Fruit fly (Drosophila melanogaster) whole organism, adult: ENCODE measurements around the gene Cpr78Cb.

ENCODE experiments used
- CG33017 ChIP-seq: fragments of 200-800 bp; sonication (Bioruptor generic); optimal IDR thresholded peaks from 2 replicates; lab custom pipeline; 2018; ENCODE audit warnings: missing biosample characterization, mild to moderate bottlenecking, missing genetic modification characterization, moderate library complexity
- CG5204 ChIP-seq: fragments of 200-800 bp; sonication (Bioruptor generic); optimal IDR thresholded peaks from 2 replicates; lab custom pipeline; 2016; ENCODE audit warnings: missing biosample characterization, missing genetic modification characterization
- CG7101 ChIP-seq: fragments of 200-800 bp; sonication (Bioruptor generic); optimal IDR thresholded peaks from 2 replicates; lab custom pipeline; 2018; ENCODE audit warnings: missing biosample characterization, mild to moderate bottlenecking, missing genetic modification characterization, moderate library complexity
- bab1 ChIP-seq: fragments of 200-800 bp; sonication (Bioruptor generic); optimal IDR thresholded peaks from 3 replicates; lab custom pipeline; 2019; ENCODE audit warnings: missing biosample characterization, mild to moderate bottlenecking, missing genetic modification characterization, moderate library complexity
- cnc ChIP-seq, 2 experiments: fragments of >200 bp; optimal IDR thresholded peaks; 2 replicates each; lab custom pipeline; 2017
- toe ChIP-seq: fragments of 200-800 bp; sonication (Bioruptor generic); optimal IDR thresholded peaks from 2 replicates; lab custom pipeline; 2016; ENCODE audit warnings: missing biosample characterization, missing genetic modification characterization

DNA sequence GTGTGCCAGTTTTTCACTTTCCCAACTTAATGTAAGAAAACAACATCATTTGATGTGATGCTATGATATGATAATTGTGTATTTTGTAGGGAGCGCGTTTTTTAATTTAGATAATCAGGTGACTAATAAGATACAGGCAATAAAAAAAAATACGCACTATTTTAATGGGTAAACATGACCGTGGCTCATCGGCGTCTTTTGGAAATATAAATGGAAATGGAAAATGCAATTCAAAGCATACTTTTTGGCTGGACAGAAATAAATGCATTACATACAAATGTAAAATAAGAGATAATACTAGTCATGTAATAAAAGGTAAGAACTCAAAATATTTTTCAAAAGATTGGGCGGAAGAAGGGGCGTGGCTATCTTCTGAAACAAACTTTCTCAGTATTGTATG lies 31.9 kb upstream of the Cpr78Cb start:
- TF ChIP-seq bab1 (GFP tag; lab: Kevin White, UChicago) = no peak
- no peak for TF ChIP-seq CG33017 (tag; lab: Kevin White, UChicago)
- no peak for TF ChIP-seq cnc (optimal IDR thresholded peaks at IDR 0.05; lab: Kevin White, UChicago)
- no peak for TF ChIP-seq toe (GFP tag; lab: Kevin White, UChicago)
- no peak for TF ChIP-seq CG5204 (GFP tag; lab: Kevin White, UChicago)
- TF ChIP-seq CG7101 (tag; lab: Kevin White, UChicago) = no peak
